Fruit fly (Drosophila melanogaster): ENCODE results near the gene CG5515.
A peak's percentile ranks its signal among the peaks of the same experiment; 100 is the strongest.

CG5515 gene

dm6 chr3R:24141013-24141592, 47.6 kb downstream of the CG5515 start, which contains the start of gene Kal1:
Gene Kal1 (plus strand): TSS chr3R:24141395.
- TF ChIP-seq CG32121 (GFP tag; IDR thresholded peaks at IDR 0.05) (peak; percentile 98), CG17806 (tag; optimal IDR thresholded peaks at IDR 0.05) (peak; percentile 98), CG8159 (tag; optimal IDR thresholded peaks at IDR 0.05) (peak; percentile 98), Snoo (tag; optimal IDR thresholded peaks at IDR 0.05) (peak; percentile 99), rn (GFP tag; IDR thresholded peaks at IDR 0.05) (peak; percentile 92), CG4496 (GFP tag; IDR thresholded peaks at IDR 0.05) (peak; percentile 97), Pif1A (GFP tag; optimal IDR thresholded peaks at IDR 0.05) (peak; percentile 96), CG13204 (GFP tag; optimal IDR thresholded peaks at IDR 0.05) (peak; percentile 98), CG14655 (GFP tag; optimal IDR thresholded peaks at IDR 0.05) (peak; percentile 96), CG8301 (tag; optimal IDR thresholded peaks at IDR 0.05) (peak; percentile 95), CG12605 (GFP tag; IDR thresholded peaks at IDR 0.05) (peak; percentile 98), CG15710 (tag; optimal IDR thresholded peaks at IDR 0.05) (peak; percentile 98), Ets98B (GFP tag; IDR thresholded peaks at IDR 0.05) (peak; percentile 98), D1 (tag; optimal IDR thresholded peaks at IDR 0.05) (peak; percentile 92), CG9948 (tag; optimal IDR thresholded peaks at IDR 0.05) (peak; percentile 97), EcR (GFP tag; optimal IDR thresholded peaks at IDR 0.05) (peak; percentile 79), fd96Ca (GFP tag; IDR thresholded peaks at IDR 0.05) (peak; percentile 97), gl (tag; optimal IDR thresholded peaks at IDR 0.05) (peak; percentile 96), CG10348 (GFP tag; IDR thresholded peaks at IDR 0.05) (peak; percentile 79), CG34367 (tag; optimal IDR thresholded peaks at IDR 0.05) (peak; percentile 97), Pif1B (GFP tag; optimal IDR thresholded peaks at IDR 0.05) (peak; percentile 97)

- TF ChIP-seq CG12605 (GFP tag; IDR thresholded peaks at IDR 0.05) (no peak), CG4496 (GFP tag; IDR thresholded peaks at IDR 0.05) (0 out of 3 replicates have a peak, but pooled peaks have one; percentile 16)
Measured at dm6 chr3R:24139646-24140130, 49.0 kb downstream of the CG5515 start.

- TF ChIP-seq CG4496 (GFP tag; IDR thresholded peaks at IDR 0.05) (no peak), Ets98B (GFP tag; IDR thresholded peaks at IDR 0.05) (no peak), CG12605 (GFP tag; IDR thresholded peaks at IDR 0.05) (no peak), CG9948 (tag; optimal IDR thresholded peaks at IDR 0.05) (no peak), CG10348 (GFP tag; IDR thresholded peaks at IDR 0.05) (no peak), CG32121 (GFP tag; IDR thresholded peaks at IDR 0.05) (no peak), gl (tag; optimal IDR thresholded peaks at IDR 0.05) (no peak), EcR (GFP tag; optimal IDR thresholded peaks at IDR 0.05) (no peak), CG8159 (tag; optimal IDR thresholded peaks at IDR 0.05) (no peak), Pif1A (GFP tag; optimal IDR thresholded peaks at IDR 0.05) (no peak), Pif1B (GFP tag; optimal IDR thresholded peaks at IDR 0.05) (no peak), CG17806 (tag; optimal IDR thresholded peaks at IDR 0.05) (no peak), CG15710 (tag; optimal IDR thresholded peaks at IDR 0.05) (no peak), D1 (tag; optimal IDR thresholded peaks at IDR 0.05) (no peak)
Measured at dm6 chr3R:24138478-24139455, 49.9 kb downstream of the CG5515 start.
